Fruit fly (Drosophila melanogaster) whole organism, embryonic: Measurements from ENCODE around the gene piwi.
A peak's percentile ranks its signal among the peaks of the same experiment; 100 is the strongest.

Experiments used
- CG12659 ChIP-seq: fragments of 200-800 bp; sonication (Bioruptor generic); optimal IDR thresholded peaks from 3 replicates; lab custom pipeline; 2017; ENCODE audit warnings: mild to moderate bottlenecking, missing biosample characterization, missing genetic modification reagents, missing genetic modification characterization
- CG1647 ChIP-seq: fragments of 200-800 bp; sonication (Bioruptor generic); optimal IDR thresholded peaks from 3 replicates; lab custom pipeline; 2016; ENCODE audit warnings: missing biosample characterization, missing genetic modification characterization
- CG2202 ChIP-seq: fragments of 200-800 bp; sonication (Bioruptor generic); optimal IDR thresholded peaks from 2 replicates; lab custom pipeline; 2018; ENCODE audit warnings: missing biosample characterization, mild to moderate bottlenecking, missing genetic modification characterization
- CG2712 ChIP-seq: fragments of 200-800 bp; optimal IDR thresholded peaks from 3 replicates; lab custom pipeline; 2019; ENCODE audit warnings: missing biosample characterization, mild to moderate bottlenecking, missing genetic modification characterization, moderate library complexity
- CG31388 ChIP-seq: fragments of 200-800 bp; sonication (Bioruptor generic); optimal IDR thresholded peaks from 2 replicates; lab custom pipeline; 2016; ENCODE audit warnings: missing biosample characterization, missing genetic modification characterization
- CG8478 ChIP-seq: fragments of >200 bp; optimal IDR thresholded peaks from 2 replicates; lab custom pipeline; 2018
- Dfd ChIP-seq, 2 experiments: fragments of >200 bp; optimal IDR thresholded peaks; 2 replicates each; lab custom pipeline; 2017; ENCODE audit warnings: missing biosample characterization in 2 of 2, missing genetic modification characterization in 2 of 2
- Lpt ChIP-seq: fragments of >200 bp; optimal IDR thresholded peaks from 2 replicates; lab custom pipeline; 2018; ENCODE audit warnings: missing biosample characterization, missing genetic modification characterization
- gro ChIP-seq: fragments of 200-800 bp; sonication (Bioruptor generic); optimal IDR thresholded peaks from 2 replicates; lab custom pipeline; 2016; ENCODE audit warnings: missing biosample characterization, missing genetic modification characterization
- nau ChIP-seq: fragments of 200-800 bp; sonication (Bioruptor generic); optimal IDR thresholded peaks from 3 replicates; lab custom pipeline; 2017; ENCODE audit warnings: missing biosample characterization, mild to moderate bottlenecking, missing genetic modification characterization, missing genetic modification reagents
- row ChIP-seq: fragments of 200-800 bp; sonication (Bioruptor generic); IDR thresholded peaks from 3 replicates; pipeline ENCODE4 v1.3.6; 2022; ENCODE audit warnings: missing biosample characterization, missing genetic modification characterization
- sisA ChIP-seq: fragments of 200-800 bp; sonication (Bioruptor generic); IDR thresholded peaks from 2 replicates; pipeline ENCODE4 v1.3.6; 2022; ENCODE audit warnings: missing biosample characterization, missing genetic modification characterization

DNA sequence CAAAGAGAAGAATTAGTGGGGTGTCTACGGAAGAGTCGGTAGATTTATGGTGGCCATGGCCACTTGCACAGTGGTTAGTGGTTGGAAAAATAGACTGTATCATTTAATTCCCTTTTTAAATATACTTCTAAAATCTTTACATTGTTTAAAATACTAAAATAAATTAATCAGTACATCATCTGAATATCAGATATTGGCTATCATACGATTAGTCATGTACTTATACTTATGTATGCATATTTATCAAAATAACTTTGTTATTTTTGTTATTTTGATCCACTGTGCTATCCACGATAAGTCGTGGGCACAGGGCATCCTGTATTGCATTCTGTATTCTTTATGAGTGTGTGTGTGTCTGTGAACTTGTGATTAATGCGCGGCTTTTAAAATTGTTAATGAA lies 27.5 kb upstream of the piwi start:
- TF ChIP-seq Lpt (GFP tag; lab: Kevin White, UChicago) = no peak
- no peak for TF ChIP-seq CG31388 (GFP tag; lab: Kevin White, UChicago)
- no peak for TF ChIP-seq CG8478
- no peak for TF ChIP-seq Dfd (GFP tag; optimal IDR thresholded peaks at IDR 0.05; lab: Kevin White, UChicago)
- TF ChIP-seq gro (GFP tag; lab: Kevin White, UChicago) = no peak
- peak; percentile 15; the same call in 1 of the 3 replicates for TF ChIP-seq row (GFP tag; lab: Robert Waterston, UW)
- no peak for TF ChIP-seq CG2712
- TF ChIP-seq CG1647 = no peak
- no peak for TF ChIP-seq CG2202 (tag; lab: Kevin White, UChicago)
- no peak for TF ChIP-seq CG12659 (GFP tag; lab: Kevin White, UChicago)
- no peak for TF ChIP-seq nau (GFP tag; lab: Kevin White, UChicago)
- TF ChIP-seq sisA (GFP tag; lab: Robert Waterston, UW) = no peak
